Worm (Caenorhabditis elegans) whole organism, L4 larva: ENCODE measurements around the gene F38B7.17.
A peak's percentile ranks its signal among the peaks of the same experiment; 100 is the strongest.

Experiments used
- D1046.2 ChIP-seq: fragments of 200-800 bp; sonication (Bioruptor generic); IDR thresholded peaks from 2 replicates; pipeline ENCODE4 v1.3.6; 2022; ENCODE audit warnings: missing genetic modification characterization, missing compliant biosample characterization
- F44E2.7 ChIP-seq: fragments of 200-800 bp; sonication (Bioruptor generic); IDR thresholded peaks from 2 replicates; pipeline ENCODE4 v2.1.2; 2022; ENCODE audit warnings: missing genetic modification characterization, missing compliant biosample characterization
- Y5F2A.4 ChIP-seq: fragments of 200-800 bp; sonication (Bioruptor generic); optimal IDR thresholded peaks from 2 replicates; lab custom pipeline; 2018; ENCODE audit warnings: mild to moderate bottlenecking, missing genetic modification characterization, missing compliant biosample characterization
- Y75B8A.6 ChIP-seq: fragments of 200-800 bp; sonication (Bioruptor generic); IDR thresholded peaks from 2 replicates; pipeline ENCODE4 v1.3.6; 2022; ENCODE audit warnings: missing genetic modification reagents, missing genetic modification characterization, missing compliant biosample characterization
- aha-1 ChIP-seq: fragments of 150-350 bp; peaks from one replicate; lab custom pipeline; 2014; ENCODE audit warnings: missing biosample characterization, missing genetic modification characterization
- attf-4 ChIP-seq: sonication (generic microtip); optimal IDR thresholded peaks from 3 replicates; lab custom pipeline; 2017; ENCODE audit warnings: missing biosample characterization, missing genetic modification characterization
- ceh-44 ChIP-seq: fragments of 200-800 bp; sonication (Bioruptor generic); IDR thresholded peaks from 2 replicates; pipeline ENCODE4 v1.3.6; 2022; ENCODE audit warnings: missing genetic modification reagents, missing genetic modification characterization, missing compliant biosample characterization
- ctbp-1 ChIP-seq: fragments of 200-800 bp; sonication (Bioruptor generic); IDR thresholded peaks from 2 replicates; pipeline ENCODE4 v1.3.6; 2022; ENCODE audit warnings: missing genetic modification reagents, missing genetic modification characterization, missing compliant biosample characterization
- dmd-6 ChIP-seq: fragments of 200-800 bp; sonication (Bioruptor generic); IDR thresholded peaks from 2 replicates; pipeline ENCODE4 v1.3.6; 2022; ENCODE audit warnings: missing genetic modification reagents, missing genetic modification characterization, missing compliant biosample characterization
- dmd-8 ChIP-seq: fragments of 200-800 bp; sonication (Bioruptor generic); IDR thresholded peaks from 2 replicates; pipeline ENCODE4 v1.3.6; 2022; ENCODE audit warnings: missing genetic modification characterization, missing compliant biosample characterization
- dmd-9 ChIP-seq: fragments of 200-800 bp; sonication (Bioruptor generic); IDR thresholded peaks from 2 replicates; pipeline ENCODE4 v1.3.6; 2022; ENCODE audit warnings: missing genetic modification reagents, missing genetic modification characterization, missing compliant biosample characterization
- dpl-1 ChIP-seq: fragments of 150-350 bp; optimal IDR thresholded peaks from 2 replicates; lab custom pipeline; 2014; ENCODE audit warnings: missing biosample characterization, missing genetic modification reagents, missing genetic modification characterization
- duxl-1 ChIP-seq: sonication (generic microtip); optimal IDR thresholded peaks from 2 replicates; lab custom pipeline; 2016; ENCODE audit warnings: mild to moderate bottlenecking, missing genetic modification characterization, moderate library complexity, missing compliant biosample characterization; ENCODE audit not compliant: poor library complexity
- egl-27 ChIP-seq: sonication (generic microtip); optimal IDR thresholded peaks from 3 replicates; lab custom pipeline; 2017; ENCODE audit warnings: missing biosample characterization, missing genetic modification reagents, missing genetic modification characterization
- egl-43 ChIP-seq: fragments of 200-800 bp; sonication (Bioruptor generic); IDR thresholded peaks from 2 replicates; pipeline ENCODE4 v1.3.6; 2022; ENCODE audit warnings: missing genetic modification reagents, missing genetic modification characterization, missing compliant biosample characterization
- fkh-10 ChIP-seq: fragments of 150-350 bp; optimal IDR thresholded peaks from 2 replicates; lab custom pipeline; 2014; ENCODE audit warnings: missing biosample characterization, missing genetic modification reagents, missing genetic modification characterization
- fos-1 ChIP-seq: fragments of 150-350 bp; optimal IDR thresholded peaks from 2 replicates; lab custom pipeline; 2014; ENCODE audit warnings: missing biosample characterization, missing genetic modification characterization
- gei-8 ChIP-seq: fragments of 200-800 bp; sonication (Bioruptor generic); optimal IDR thresholded peaks from 2 replicates; lab custom pipeline; 2018; ENCODE audit warnings: mild to moderate bottlenecking, missing genetic modification characterization, missing compliant biosample characterization
- hlh-11 ChIP-seq: fragments of 200-800 bp; sonication (Bioruptor generic); optimal IDR thresholded peaks from 2 replicates; lab custom pipeline; 2018; ENCODE audit warnings: mild to moderate bottlenecking, missing genetic modification characterization, missing compliant biosample characterization
- hlh-30 ChIP-seq: sonication (generic microtip); optimal IDR thresholded peaks from 2 replicates; lab custom pipeline; 2017; ENCODE audit warnings: antibody characterized with exemption, mild to moderate bottlenecking, missing genetic modification characterization, missing compliant biosample characterization; ENCODE audit not compliant: insufficient read depth
- hmg-1.1 ChIP-seq: fragments of 200-800 bp; sonication (Bioruptor generic); IDR thresholded peaks from 2 replicates; pipeline ENCODE4 v1.3.6; 2022; ENCODE audit warnings: missing genetic modification reagents, missing genetic modification characterization, missing compliant biosample characterization
- lin-13 ChIP-seq: fragments of 150-350 bp; optimal IDR thresholded peaks from 2 replicates; lab custom pipeline; 2014; ENCODE audit warnings: missing biosample characterization, missing genetic modification reagents, missing genetic modification characterization
- lin-29 ChIP-seq: fragments of 200-800 bp; sonication (Bioruptor generic); IDR thresholded peaks from 2 replicates; pipeline ENCODE4 v1.3.6; 2022; ENCODE audit warnings: missing genetic modification reagents, missing genetic modification characterization, missing compliant biosample characterization
- lsy-2 ChIP-seq, 2 experiments: fragments of 150-350 bp in 1 of 2; sonication (generic microtip) in 1 of 2; optimal IDR thresholded peaks; 2 replicates each; lab custom pipeline; 2014 to 2017; ENCODE audit warnings: missing biosample characterization in 2 of 2, missing genetic modification characterization in 2 of 2
- madf-9 ChIP-seq: fragments of 200-800 bp; sonication (Bioruptor generic); conservative IDR thresholded peaks from 2 replicates; pipeline ENCODE4 v1.3.6; 2022; ENCODE audit warnings: missing genetic modification reagents, missing genetic modification characterization, missing compliant biosample characterization
- mep-1 ChIP-seq: fragments of 150-350 bp; sonication (generic microtip); optimal IDR thresholded peaks from 3 replicates; lab custom pipeline; 2014; ENCODE audit warnings: missing biosample characterization, missing genetic modification characterization
- mes-2 ChIP-seq: sonication (generic microtip); optimal IDR thresholded peaks from 2 replicates; lab custom pipeline; 2016; ENCODE audit warnings: missing genotype, mild to moderate bottlenecking, missing genetic modification characterization, missing compliant biosample characterization; ENCODE audit not compliant: poor library complexity, severe bottlenecking
- mxl-3 ChIP-seq: fragments of 200-800 bp; sonication (Bioruptor generic); optimal IDR thresholded peaks from 2 replicates; lab custom pipeline; 2018; ENCODE audit warnings: mild to moderate bottlenecking, missing genetic modification characterization, missing compliant biosample characterization
- nhr-111 ChIP-seq: fragments of 200-800 bp; sonication (Bioruptor generic); optimal IDR thresholded peaks from 2 replicates; lab custom pipeline; 2018; ENCODE audit warnings: mild to moderate bottlenecking, missing genetic modification characterization, missing compliant biosample characterization
- nhr-28 ChIP-seq: fragments of 150-350 bp; optimal IDR thresholded peaks from 2 replicates; lab custom pipeline; 2014; ENCODE audit warnings: missing biosample characterization, missing genetic modification characterization
- nhr-41 ChIP-seq: fragments of 200-800 bp; sonication (Bioruptor generic); IDR thresholded peaks from 2 replicates; pipeline ENCODE4 v1.3.6; 2022; ENCODE audit warnings: missing genetic modification reagents, missing genetic modification characterization, missing compliant biosample characterization
- pha-4 ChIP-seq, 2 experiments: fragments of 150-350 bp in 1 of 2; fragments of 200-800 bp in 1 of 2; sonication (Bioruptor generic) in 1 of 2; IDR thresholded peaks in 1 of 2; optimal IDR thresholded peaks in 1 of 2; 2 replicates each; pipeline versions ENCODE4 v1.3.6 to Lab custom; 2014 to 2022; ENCODE audit warnings: missing genetic modification characterization in 2 of 2, missing genetic modification reagents in 2 of 2, missing biosample characterization in 1 of 2, missing compliant biosample characterization in 1 of 2
- php-3 ChIP-seq: fragments of 200-800 bp; sonication (Bioruptor generic); IDR thresholded peaks from 2 replicates; pipeline ENCODE4 v1.3.6; 2022; ENCODE audit warnings: missing genetic modification reagents, missing genetic modification characterization, missing compliant biosample characterization
- rbr-2 ChIP-seq: sonication (generic microtip); optimal IDR thresholded peaks from 2 replicates; lab custom pipeline; 2016; ENCODE audit warnings: missing genotype, missing genetic modification characterization, missing compliant biosample characterization
- set-16 ChIP-seq: fragments of 200-800 bp; sonication (Bioruptor generic); IDR thresholded peaks from 2 replicates; pipeline ENCODE4 v1.3.6; 2022; ENCODE audit warnings: missing genetic modification reagents, missing genetic modification characterization, missing compliant biosample characterization
- spr-1 ChIP-seq: sonication (generic microtip); optimal IDR thresholded peaks from 2 replicates; lab custom pipeline; 2016; ENCODE audit warnings: mild to moderate bottlenecking, missing genetic modification characterization, missing compliant biosample characterization
- spr-3 ChIP-seq: fragments of 200-800 bp; sonication (Bioruptor generic); optimal IDR thresholded peaks from 2 replicates; lab custom pipeline; 2018; ENCODE audit warnings: mild to moderate bottlenecking, missing genetic modification characterization, missing compliant biosample characterization
- tag-97 ChIP-seq: fragments of 200-800 bp; sonication (Bioruptor generic); IDR thresholded peaks from 2 replicates; pipeline ENCODE4 v1.3.6; 2022; ENCODE audit warnings: missing genetic modification characterization, missing compliant biosample characterization
- unc-62 ChIP-seq, 3 experiments: fragments of 150-350 bp in 1 of 3; sonication (generic microtip); optimal IDR thresholded peaks in 2 of 3; peaks in 1 of 3; 1 replicate in 1 of 3; 2 replicates in 2 of 3; lab custom pipeline; 2014 to 2017; ENCODE audit warnings: missing biosample characterization in 3 of 3, missing genetic modification characterization in 3 of 3, missing genetic modification reagents in 3 of 3, missing genotype in 1 of 3
- ztf-11 ChIP-seq: fragments of 150-350 bp; optimal IDR thresholded peaks from 2 replicates; lab custom pipeline; 2014; ENCODE audit warnings: missing biosample characterization, missing genetic modification characterization

Gene F38B7.17

ce11 chrV:11529541-11529940 lies 19.2 kb downstream of the F38B7.17 start:
- TF ChIP-seq duxl-1 (tag; lab: Kevin White, UChicago) (no peak), pha-4 (GFP tag; IDR thresholded peaks at IDR 0.05; lab: Robert Waterston, UW) (no peak), pha-4 (tag; optimal IDR thresholded peaks at IDR 0.05; lab: Kevin White, UChicago) (peak; percentile 71), aha-1 (tag; lab: Kevin White, UChicago) (peak; percentile 64)

ce11 chrV:11528633-11529327 lies 20.0 kb downstream of the F38B7.17 start:
- no peak for TF ChIP-seq Y5F2A.4 (GFP tag; lab: Kevin White, UChicago)
- peak; percentile 50 for TF ChIP-seq hlh-30 (tag; lab: Kevin White, UChicago)
- no peak for TF ChIP-seq rbr-2
- TF ChIP-seq unc-62 (GFP tag; optimal IDR thresholded peaks at IDR 0.05 in 1 of 2; lab: Kevin White, UChicago): peak in 1 of 2 experiments; percentile 91
- no peak for TF ChIP-seq unc-62 (tag; optimal IDR thresholded peaks at IDR 0.05; lab: Kevin White, UChicago)
- no peak for TF ChIP-seq mep-1 (tag; lab: Kevin White, UChicago)
- no peak for TF ChIP-seq tag-97 (GFP tag; lab: Robert Waterston, UW)
- TF ChIP-seq fos-1 (tag; lab: Kevin White, UChicago): no peak
- TF ChIP-seq dmd-9 (GFP tag; lab: Robert Waterston, UW): no peak
- no peak for TF ChIP-seq mes-2 (tag; lab: Kevin White, UChicago)
- TF ChIP-seq, all 104 proteins: peak for 2

ce11 chrV:11527531-11527930 lies 21.2 kb downstream of the F38B7.17 start, which contains the start of gene ccch-1:
TSS of gene ccch-1 (plus strand) at chrV:11527831.
- TF ChIP-seq F44E2.7 (no peak), nhr-111 (GFP tag; lab: Kevin White, UChicago) (no peak), nhr-28 (tag; lab: Kevin White, UChicago) (no peak), fkh-10 (GFP tag; lab: Kevin White, UChicago) (no peak), nhr-41 (GFP tag; lab: Robert Waterston, UW) (no peak), lin-29 (no peak), dmd-6 (GFP tag; lab: Robert Waterston, UW) (no peak), attf-4 (tag; lab: Kevin White, UChicago) (no peak), spr-3 (no peak), php-3 (no peak)

- TF ChIP-seq unc-62 (GFP tag; optimal IDR thresholded peaks at IDR 0.05 in 1 of 2; lab: Kevin White, UChicago) (peak in 1 of 2 experiments; percentile 91), unc-62 (tag; optimal IDR thresholded peaks at IDR 0.05; lab: Kevin White, UChicago) (no peak), Y75B8A.6 (GFP tag; lab: Robert Waterston, UW) (no peak)
- TF ChIP-seq, all 104 proteins: peak for 1
Measured at ce11 chrV:11526927-11527491, 21.8 kb downstream of the F38B7.17 start.

ce11 chrV:11525338-11525737 lies 23.4 kb downstream of the F38B7.17 start:
- TF ChIP-seq dpl-1: no peak
- TF ChIP-seq egl-27 (tag; lab: Kevin White, UChicago): no peak
- no peak for TF ChIP-seq spr-1
- TF ChIP-seq mxl-3: peak; percentile 42
- TF ChIP-seq egl-43 (GFP tag; lab: Robert Waterston, UW): 0 out of 2 replicates have a peak, but pooled peaks have one; percentile 39
- no peak for TF ChIP-seq ctbp-1 (GFP tag; lab: Robert Waterston, UW)
- TF ChIP-seq ceh-44: no peak
- TF ChIP-seq lin-13 (GFP tag; lab: Kevin White, UChicago): no peak
- TF ChIP-seq gei-8 (GFP tag; lab: Kevin White, UChicago): no peak
- TF ChIP-seq madf-9: no peak
- TF ChIP-seq ztf-11 (tag; lab: Kevin White, UChicago): no peak
- TF ChIP-seq hmg-1.1 (GFP tag; lab: Robert Waterston, UW): 0 out of 2 replicates have a peak, but pooled peaks have one; percentile 32
- TF ChIP-seq lsy-2 (tag; optimal IDR thresholded peaks at IDR 0.05; lab: Kevin White, UChicago): no peak
- TF ChIP-seq dmd-8 (GFP tag; lab: Robert Waterston, UW): no peak
- peak; percentile 38 for TF ChIP-seq set-16 (GFP tag; lab: Robert Waterston, UW)
- TF ChIP-seq D1046.2 (GFP tag; lab: Robert Waterston, UW): 0 out of 2 replicates have a peak, but pooled peaks have one; percentile 32
- no peak for TF ChIP-seq hlh-11 (tag; lab: Kevin White, UChicago)
- TF ChIP-seq, all 104 proteins: peak for 5
